Fruit fly (Drosophila melanogaster): Measurements from ENCODE around the gene CG9328.

DNA sequence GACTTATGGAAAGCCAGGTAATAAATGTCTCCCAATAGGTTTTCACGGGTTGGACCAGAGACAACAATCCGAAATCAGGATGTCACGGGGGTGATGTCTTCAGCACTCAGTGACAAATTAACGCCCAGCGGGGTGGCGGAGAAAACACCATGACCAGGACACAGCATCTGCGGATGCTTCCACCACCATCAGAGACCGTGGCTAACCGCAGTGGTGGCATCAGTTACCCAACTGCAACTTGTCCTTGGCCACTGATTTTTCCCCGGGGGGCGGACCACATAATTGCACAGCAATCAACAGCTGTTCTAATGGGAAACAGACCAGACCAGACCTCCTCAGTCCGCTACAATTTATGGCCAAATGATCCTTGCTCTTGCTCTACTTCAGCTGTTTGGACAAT is 19.1 kb upstream of the CG9328 start:
- TF ChIP-seq CG13204 (GFP tag; optimal IDR thresholded peaks at IDR 0.05) (no peak), CG10348 (GFP tag; IDR thresholded peaks at IDR 0.05) (no peak), CG4496 (GFP tag; IDR thresholded peaks at IDR 0.05) (no peak), CG9948 (tag; optimal IDR thresholded peaks at IDR 0.05) (no peak), CG32121 (GFP tag; IDR thresholded peaks at IDR 0.05) (no peak), EcR (GFP tag; optimal IDR thresholded peaks at IDR 0.05) (no peak), gl (tag; optimal IDR thresholded peaks at IDR 0.05) (no peak)

Data from whole organism, pupa.